Fruit fly (Drosophila melanogaster): ENCODE measurements around the gene Dysb.
A peak's percentile ranks its signal among the peaks of the same experiment; 100 is the strongest.

Dysb gene

dm6 chr3L:18898770-18899278 lies 31.3 kb downstream of the Dysb start, which contains the start of gene RpL26 (continued):
- peak; percentile 64 for TF ChIP-seq Ssrp (tag; optimal IDR thresholded peaks at IDR 0.05)
- peak; percentile 34; the same call in 1 of the 2 replicates for TF ChIP-seq wor (GFP tag; IDR thresholded peaks at IDR 0.05)
- TF ChIP-seq CG6854 (GFP tag; optimal IDR thresholded peaks at IDR 0.05) = peak; percentile 25
- no peak for TF ChIP-seq CG7745 (tag; optimal IDR thresholded peaks at IDR 0.05)
- no peak for TF ChIP-seq CG5953 (GFP tag; IDR thresholded peaks at IDR 0.05)
- no peak for TF ChIP-seq Hmr (GFP tag; optimal IDR thresholded peaks at IDR 0.05)
- TF ChIP-seq CG11247 (GFP tag; IDR thresholded peaks at IDR 0.05) = peak; percentile 67
- peak; percentile 85 for TF ChIP-seq CG9817 (tag; optimal IDR thresholded peaks at IDR 0.05)
- TF ChIP-seq zfh1 (GFP tag; IDR thresholded peaks at IDR 0.05) = no peak; the same call in 2 of the 3 replicates
- no peak for TF ChIP-seq CG2199 (GFP tag; IDR thresholded peaks at IDR 0.05)
- TF ChIP-seq esg (GFP tag; conservative IDR thresholded peaks at IDR 0.05) = peak; percentile 66
- peak; percentile 78 for TF ChIP-seq HmgZ (tag; optimal IDR thresholded peaks at IDR 0.05)
- no peak for TF ChIP-seq CG11696 (GFP tag; IDR thresholded peaks at IDR 0.05)
- peak; percentile 92 for TF ChIP-seq nmo (GFP tag; optimal IDR thresholded peaks at IDR 0.05)
- peak; percentile 64 for TF ChIP-seq CG13123 (GFP tag; optimal IDR thresholded peaks at IDR 0.05)
- no peak for TF ChIP-seq Hr39 (optimal IDR thresholded peaks at IDR 0.05)
- peak; percentile 91 for TF ChIP-seq CG6791 (GFP tag; IDR thresholded peaks at IDR 0.05; ENCODE audit: partially characterized antibody)
- TF ChIP-seq CG18011 (GFP tag; optimal IDR thresholded peaks at IDR 0.05) = peak; percentile 48
- no peak for TF ChIP-seq Sox102F (GFP tag; optimal IDR thresholded peaks at IDR 0.05)
- TF ChIP-seq CG10565 (GFP tag; optimal IDR thresholded peaks at IDR 0.05) = no peak
- TF ChIP-seq CG2875 (GFP tag; optimal IDR thresholded peaks at IDR 0.05) = no peak
- TF ChIP-seq stc (GFP tag; IDR thresholded peaks at IDR 0.05) = no peak; the same call in 1 of the 2 replicates
- peak; percentile 79 for TF ChIP-seq CG33557 (GFP tag; optimal IDR thresholded peaks at IDR 0.05)
- peak; percentile 98 for TF ChIP-seq inv (GFP tag; IDR thresholded peaks at IDR 0.05; ENCODE audit: partially characterized antibody)
- peak; percentile 56 for TF ChIP-seq CG16863 (GFP tag; optimal IDR thresholded peaks at IDR 0.05)
- TF ChIP-seq al (GFP tag; IDR thresholded peaks at IDR 0.05) = peak; percentile 78
- TF ChIP-seq slbo (GFP tag; IDR thresholded peaks at IDR 0.05) = peak; percentile 80
- 0 out of 3 replicates have a peak, but pooled peaks have one; percentile 44 for TF ChIP-seq Optix (GFP tag; IDR thresholded peaks at IDR 0.05)
- peak; percentile 17 for TF ChIP-seq tup (GFP tag; optimal IDR thresholded peaks at IDR 0.05)
- TF ChIP-seq CG11504 (tag; optimal IDR thresholded peaks at IDR 0.05) = no peak
- peak; percentile 53 for TF ChIP-seq CG31224 (GFP tag; IDR thresholded peaks at IDR 0.05)
- peak; percentile 72 for TF ChIP-seq Dek (tag; optimal IDR thresholded peaks at IDR 0.05)
- peak; percentile 14 for TF ChIP-seq MTF-1 (GFP tag; optimal IDR thresholded peaks at IDR 0.05; ENCODE audit: borderline replicate concordance)
- TF ChIP-seq CG14965 (GFP tag; optimal IDR thresholded peaks at IDR 0.05; ENCODE audit: borderline replicate concordance) = no peak
- peak; percentile 52 for TF ChIP-seq D (optimal IDR thresholded peaks at IDR 0.05)
- TF ChIP-seq D (GFP tag; optimal IDR thresholded peaks at IDR 0.05) = peak; percentile 17
- 0 out of 2 replicates have a peak, but pooled peaks have one; percentile 12 for TF ChIP-seq CG16779 (GFP tag; IDR thresholded peaks at IDR 0.05)
- no peak for TF ChIP-seq CG31388 (GFP tag; optimal IDR thresholded peaks at IDR 0.05)
- TF ChIP-seq CG6654 (GFP tag; optimal IDR thresholded peaks at IDR 0.05) = no peak
- peak; percentile 47 for TF ChIP-seq sima (GFP tag; optimal IDR thresholded peaks at IDR 0.05)
- TF ChIP-seq zen (tag; optimal IDR thresholded peaks at IDR 0.05) = peak; percentile 43
- TF ChIP-seq tx (GFP tag; optimal IDR thresholded peaks at IDR 0.05) = peak; percentile 85
- peak; percentile 86 for TF ChIP-seq CG8944 (GFP tag; optimal IDR thresholded peaks at IDR 0.05)
- no peak for TF ChIP-seq ro (GFP tag; IDR thresholded peaks at IDR 0.05)
- TF ChIP-seq CG15601 (tag; optimal IDR thresholded peaks at IDR 0.05) = peak; percentile 77
- TF ChIP-seq CG13775 (GFP tag; optimal IDR thresholded peaks at IDR 0.05) = peak; percentile 87
- peak; percentile 83 for TF ChIP-seq disco-r (GFP tag; optimal IDR thresholded peaks at IDR 0.05)
- peak; percentile 61 for TF ChIP-seq CrebB (tag; optimal IDR thresholded peaks at IDR 0.05)
- TF ChIP-seq Dbx (GFP tag; IDR thresholded peaks at IDR 0.05) = peak; percentile 88
- TF ChIP-seq zen2 (GFP tag; IDR thresholded peaks at IDR 0.05; ENCODE audit: partially characterized antibody) = peak; percentile 96
